Fruit fly (Drosophila melanogaster): ENCODE data around the gene ATPsynbetaL.
A peak's percentile ranks its signal among the peaks of the same experiment; 100 is the strongest.

The ATPsynbetaL gene

dm6 chr3L:16048722-16049459 lies 48.7 kb upstream of the ATPsynbetaL start:
- peak; percentile 74 for TF ChIP-seq CG10431 (GFP tag; optimal IDR thresholded peaks at IDR 0.05)
- TF ChIP-seq B-H2 (GFP tag; optimal IDR thresholded peaks at IDR 0.05): no peak
- no peak for TF ChIP-seq sna (GFP tag; IDR thresholded peaks at IDR 0.05; ENCODE audit: partially characterized antibody)
- peak; percentile 9 for TF ChIP-seq corto (GFP tag; optimal IDR thresholded peaks at IDR 0.05)
- 0 out of 3 replicates have a peak, but pooled peaks have one; percentile 18 for TF ChIP-seq Optix (GFP tag; IDR thresholded peaks at IDR 0.05)
- no peak for TF ChIP-seq hb (GFP tag; IDR thresholded peaks at IDR 0.05; ENCODE audit: partially characterized antibody)
- no peak for TF ChIP-seq pnt (GFP tag; optimal IDR thresholded peaks at IDR 0.05)
- TF ChIP-seq CG9215 (GFP tag; IDR thresholded peaks at IDR 0.05): no peak
- no peak for TF ChIP-seq CG15011 (GFP tag; optimal IDR thresholded peaks at IDR 0.05)
- TF ChIP-seq CG3407 (GFP tag; optimal IDR thresholded peaks at IDR 0.05): no peak
- TF ChIP-seq prd (optimal IDR thresholded peaks at IDR 0.05): no peak
- TF ChIP-seq prd (GFP tag; IDR thresholded peaks at IDR 0.05): no peak
- TF ChIP-seq so (GFP tag; IDR thresholded peaks at IDR 0.05): no peak
- TF ChIP-seq Ets65A (GFP tag): peak; percentile 51
- TF ChIP-seq B-H1 (GFP tag; IDR thresholded peaks at IDR 0.05): no peak
- TF ChIP-seq CG5953 (GFP tag; IDR thresholded peaks at IDR 0.05): no peak
- TF ChIP-seq hth (optimal IDR thresholded peaks at IDR 0.05): no peak
- no peak for TF ChIP-seq CG15514 (GFP tag; optimal IDR thresholded peaks at IDR 0.05)
- TF ChIP-seq sim (GFP tag; IDR thresholded peaks at IDR 0.05): no peak
- TF ChIP-seq z (GFP tag; IDR thresholded peaks at IDR 0.05): no peak
- no peak for TF ChIP-seq Bteb2 (GFP tag; optimal IDR thresholded peaks at IDR 0.05)
- peak; percentile 78 for TF ChIP-seq da (GFP tag; optimal IDR thresholded peaks at IDR 0.05)
- TF ChIP-seq CG6813 (GFP tag; optimal IDR thresholded peaks at IDR 0.05): no peak
- peak; percentile 90 for TF ChIP-seq D (optimal IDR thresholded peaks at IDR 0.05)
- no peak for TF ChIP-seq D (GFP tag; optimal IDR thresholded peaks at IDR 0.05)
- TF ChIP-seq Sry-δ (GFP tag; optimal IDR thresholded peaks at IDR 0.05): no peak
- no peak for TF ChIP-seq Rfx (GFP tag; IDR thresholded peaks at IDR 0.05)
- TF ChIP-seq esg (GFP tag; conservative IDR thresholded peaks at IDR 0.05): no peak
- no peak for TF ChIP-seq CG31365 (tag; optimal IDR thresholded peaks at IDR 0.05)
- peak; percentile 20 for TF ChIP-seq ash1 (GFP tag; optimal IDR thresholded peaks at IDR 0.05)
- TF ChIP-seq Blimp-1 (GFP tag; optimal IDR thresholded peaks at IDR 0.05): no peak
- no peak for TF ChIP-seq CG8924 (tag; optimal IDR thresholded peaks at IDR 0.05)
- no peak for TF ChIP-seq CG14667 (GFP tag; IDR thresholded peaks at IDR 0.05)
- TF ChIP-seq CG10274 (GFP tag; optimal IDR thresholded peaks at IDR 0.05): no peak
- no peak for TF ChIP-seq cas (GFP tag; IDR thresholded peaks at IDR 0.05)
- no peak for TF ChIP-seq wor (GFP tag; IDR thresholded peaks at IDR 0.05)
- TF ChIP-seq Oli (tag; optimal IDR thresholded peaks at IDR 0.05): no peak
- no peak for TF ChIP-seq emc (GFP tag; optimal IDR thresholded peaks at IDR 0.05)
- no peak for TF ChIP-seq Xrp1 (GFP tag; IDR thresholded peaks at IDR 0.05)
- TF ChIP-seq Doc2 (GFP tag; IDR thresholded peaks at IDR 0.05): no peak
- TF ChIP-seq TFAM (GFP tag; optimal IDR thresholded peaks at IDR 0.05): no peak
- TF ChIP-seq klu (GFP tag; IDR thresholded peaks at IDR 0.05): no peak
- no peak for TF ChIP-seq nerfin-1 (tag; optimal IDR thresholded peaks at IDR 0.05)
- no peak for TF ChIP-seq mam (GFP tag; optimal IDR thresholded peaks at IDR 0.05)
- no peak for TF ChIP-seq CG14860 (GFP tag; IDR thresholded peaks at IDR 0.05; ENCODE audit: partially characterized antibody)
- TF ChIP-seq Stat92E (GFP tag; optimal IDR thresholded peaks at IDR 0.05): no peak
- TF ChIP-seq CG12104 (GFP tag; optimal IDR thresholded peaks at IDR 0.05): no peak
- no peak for TF ChIP-seq CG17829 (tag; optimal IDR thresholded peaks at IDR 0.05)
- TF ChIP-seq CG17912 (GFP tag; optimal IDR thresholded peaks at IDR 0.05): no peak
- peak; percentile 73 for TF ChIP-seq D19B (GFP tag; optimal IDR thresholded peaks at IDR 0.05)
- no peak for TF ChIP-seq unc-4 (GFP tag; IDR thresholded peaks at IDR 0.05; ENCODE audit: partially characterized antibody)

Measured in whole organism, embryonic.